Worm (Caenorhabditis elegans) whole organism, young adult: ENCODE measurements around the gene F25D1.3.
A peak's percentile ranks its signal among the peaks of the same experiment; 100 is the strongest.

ENCODE experiments used
- B0035.1 ChIP-seq: sonication (generic microtip); optimal IDR thresholded peaks from 2 replicates; lab custom pipeline; 2016; ENCODE audit warnings: missing genetic modification characterization, mild to moderate bottlenecking, missing compliant biosample characterization, missing genotype, missing genetic modification reagents
- C06A6.2 ChIP-seq: fragments of 200-800 bp; sonication (Bioruptor generic); conservative IDR thresholded peaks from 2 replicates; pipeline ENCODE4 v1.3.6; 2022; ENCODE audit warnings: missing genetic modification characterization, missing compliant biosample characterization
- D2030.7 ChIP-seq: fragments of 200-800 bp; sonication (Bioruptor generic); IDR thresholded peaks from 2 replicates; pipeline ENCODE4 v1.3.6; 2022; ENCODE audit warnings: missing genetic modification reagents, missing genetic modification characterization, missing compliant biosample characterization
- F10E7.11 ChIP-seq: sonication (generic microtip); optimal IDR thresholded peaks from 2 replicates; lab custom pipeline; 2017; ENCODE audit warnings: mild to moderate bottlenecking, missing genetic modification characterization, moderate library complexity, missing compliant biosample characterization
- F49E8.2 ChIP-seq: sonication (generic microtip); optimal IDR thresholded peaks from 3 replicates; lab custom pipeline; 2017; ENCODE audit warnings: missing genetic modification characterization, mild to moderate bottlenecking, missing compliant biosample characterization, antibody characterized with exemption, moderate library complexity; ENCODE audit not compliant: insufficient read depth
- F55B11.4 ChIP-seq: sonication (generic microtip); optimal IDR thresholded peaks from 2 replicates; lab custom pipeline; 2016; ENCODE audit warnings: missing compliant biosample characterization, missing genetic modification characterization, borderline replicate concordance; ENCODE audit not compliant: insufficient read depth
- F57C9.4 ChIP-seq: sonication (generic microtip); optimal IDR thresholded peaks from 2 replicates; lab custom pipeline; 2017; ENCODE audit warnings: mild to moderate bottlenecking, missing genetic modification characterization, missing compliant biosample characterization
- K11D2.4 ChIP-seq: fragments of 200-800 bp; sonication (Bioruptor generic); IDR thresholded peaks from 2 replicates; pipeline ENCODE4 v1.3.6; 2022; ENCODE audit warnings: missing genetic modification reagents, missing genetic modification characterization, missing compliant biosample characterization
- K12H6.12 ChIP-seq: fragments of 200-800 bp; sonication (Bioruptor generic); optimal IDR thresholded peaks from 2 replicates; lab custom pipeline; 2018; ENCODE audit warnings: mild to moderate bottlenecking, missing genetic modification characterization, missing compliant biosample characterization
- Y53G8AR.9 ChIP-seq: fragments of 200-800 bp; sonication (Bioruptor generic); conservative IDR thresholded peaks from 2 replicates; pipeline ENCODE4 v1.3.6; 2022; ENCODE audit warnings: missing genetic modification reagents, missing genetic modification characterization, missing compliant biosample characterization
- ZK185.1 ChIP-seq: sonication (generic microtip); optimal IDR thresholded peaks from 2 replicates; lab custom pipeline; 2016; ENCODE audit warnings: mild to moderate bottlenecking, missing genetic modification characterization, missing compliant biosample characterization; ENCODE audit not compliant: poor library complexity, severe bottlenecking
- athp-1 ChIP-seq: sonication (generic microtip); optimal IDR thresholded peaks from 2 replicates; lab custom pipeline; 2017; ENCODE audit warnings: mild to moderate bottlenecking, missing genetic modification characterization, missing compliant biosample characterization
- ccch-3 ChIP-seq: fragments of 200-800 bp; sonication (Bioruptor generic); optimal IDR thresholded peaks from 2 replicates; lab custom pipeline; 2018; ENCODE audit warnings: mild to moderate bottlenecking, missing genetic modification characterization, missing compliant biosample characterization
- cebp-2 ChIP-seq: fragments of 200-800 bp; sonication (Bioruptor generic); IDR thresholded peaks from 2 replicates; pipeline ENCODE4 v1.3.6; 2022; ENCODE audit warnings: missing genetic modification characterization, missing compliant biosample characterization
- ceh-100 ChIP-seq: fragments of 200-800 bp; sonication (Bioruptor generic); IDR thresholded peaks from 2 replicates; pipeline ENCODE4 v1.3.6; 2022; ENCODE audit warnings: missing genetic modification reagents, missing genetic modification characterization, missing compliant biosample characterization
- ceh-79 ChIP-seq: sonication (generic microtip); optimal IDR thresholded peaks from 2 replicates; lab custom pipeline; 2017; ENCODE audit warnings: mild to moderate bottlenecking, missing genetic modification characterization, missing compliant biosample characterization
- ceh-91 ChIP-seq: fragments of 200-800 bp; sonication (Bioruptor generic); IDR thresholded peaks from 2 replicates; pipeline ENCODE4 v1.3.6; 2022; ENCODE audit warnings: missing genetic modification reagents, missing genetic modification characterization, missing compliant biosample characterization
- dox-1 ChIP-seq: fragments of 200-800 bp; sonication (Bioruptor generic); IDR thresholded peaks from 2 replicates; pipeline ENCODE4 v1.3.6; 2022; ENCODE audit warnings: missing genetic modification reagents, missing genetic modification characterization, missing compliant biosample characterization
- egl-18 ChIP-seq: fragments of 200-800 bp; sonication (Bioruptor generic); IDR thresholded peaks from 2 replicates; pipeline ENCODE4 v1.3.6; 2022; ENCODE audit warnings: missing genetic modification reagents, missing genetic modification characterization, missing compliant biosample characterization
- egl-44 ChIP-seq: fragments of 200-800 bp; sonication (Bioruptor generic); IDR thresholded peaks from 2 replicates; pipeline ENCODE4 v1.3.6; 2022; ENCODE audit warnings: missing genetic modification reagents, missing genetic modification characterization, missing compliant biosample characterization
- egrh-3 ChIP-seq: fragments of 200-800 bp; sonication (Bioruptor generic); IDR thresholded peaks from 2 replicates; pipeline ENCODE4 v1.3.6; 2022; ENCODE audit warnings: missing genetic modification reagents, missing genetic modification characterization, missing compliant biosample characterization
- ets-4 ChIP-seq: fragments of 200-800 bp; sonication (Bioruptor generic); optimal IDR thresholded peaks from 2 replicates; lab custom pipeline; 2018; ENCODE audit warnings: mild to moderate bottlenecking, missing genetic modification characterization, missing compliant biosample characterization
- him-1 ChIP-seq: sonication (generic microtip); optimal IDR thresholded peaks from 2 replicates; lab custom pipeline; 2016; ENCODE audit warnings: missing genotype, missing genetic modification reagents, missing genetic modification characterization, missing compliant biosample characterization
- hlh-12 ChIP-seq: sonication (generic microtip); optimal IDR thresholded peaks from 2 replicates; lab custom pipeline; 2016; ENCODE audit warnings: missing genetic modification characterization, missing compliant biosample characterization
- lin-40 ChIP-seq: sonication (generic microtip); optimal IDR thresholded peaks from 2 replicates; lab custom pipeline; 2016; ENCODE audit warnings: missing genetic modification characterization, mild to moderate bottlenecking, missing compliant biosample characterization, missing genotype, missing genetic modification reagents
- lin-54 ChIP-seq: fragments of 200-800 bp; sonication (Bioruptor generic); optimal IDR thresholded peaks from 2 replicates; lab custom pipeline; 2018; ENCODE audit warnings: mild to moderate bottlenecking, missing genetic modification characterization, missing compliant biosample characterization
- lsy-27 ChIP-seq: sonication (generic microtip); optimal IDR thresholded peaks from 2 replicates; lab custom pipeline; 2017; ENCODE audit warnings: missing genetic modification characterization, mild to moderate bottlenecking, missing compliant biosample characterization, antibody characterized with exemption, missing genotype, borderline replicate concordance; ENCODE audit not compliant: insufficient read depth
- madf-6 ChIP-seq: fragments of 200-800 bp; sonication (Bioruptor generic); IDR thresholded peaks from 2 replicates; pipeline ENCODE4 v1.3.6; 2022; ENCODE audit warnings: missing genetic modification reagents, missing genetic modification characterization, missing compliant biosample characterization
- madf-8 ChIP-seq: fragments of 200-800 bp; sonication (Bioruptor generic); conservative IDR thresholded peaks from 2 replicates; pipeline ENCODE4 v1.3.6; 2022; ENCODE audit warnings: missing genetic modification reagents, missing genetic modification characterization, missing compliant biosample characterization
- mel-28 ChIP-seq: sonication (generic microtip); optimal IDR thresholded peaks from 2 replicates; lab custom pipeline; 2016; ENCODE audit warnings: borderline replicate concordance, mild to moderate bottlenecking, missing genetic modification characterization, missing compliant biosample characterization
- nhr-80 ChIP-seq: sonication (generic microtip); optimal IDR thresholded peaks from 2 replicates; lab custom pipeline; 2016; ENCODE audit warnings: missing genetic modification characterization, missing compliant biosample characterization
- rcor-1 ChIP-seq: fragments of 200-800 bp; sonication (Bioruptor generic); IDR thresholded peaks from 2 replicates; pipeline ENCODE4 v1.3.6; 2022; ENCODE audit warnings: missing genetic modification reagents, missing genetic modification characterization, missing compliant biosample characterization
- rec-8 ChIP-seq, 2 experiments: sonication (generic microtip); optimal IDR thresholded peaks; 2 replicates each; lab custom pipeline; 2016; ENCODE audit warnings: mild to moderate bottlenecking in 2 of 2, missing genetic modification characterization in 2 of 2, missing genetic modification reagents in 2 of 2, missing genotype in 2 of 2, missing biosample characterization in 1 of 2, missing compliant biosample characterization in 1 of 2, moderate library complexity in 1 of 2
- sdz-38 ChIP-seq: sonication (generic microtip); optimal IDR thresholded peaks from 2 replicates; lab custom pipeline; 2016; ENCODE audit warnings: missing genotype, missing genetic modification characterization, missing compliant biosample characterization
- snpc-3.4 ChIP-seq: sonication (generic microtip); optimal IDR thresholded peaks from 2 replicates; lab custom pipeline; 2017; ENCODE audit warnings: missing genetic modification characterization, mild to moderate bottlenecking, missing compliant biosample characterization, antibody characterized with exemption, moderate library complexity, missing genotype, missing genetic modification reagents
- snpc-4 ChIP-seq, 5 experiments: fragments of 150-350 bp in 1 of 5; sonication (generic microtip) in 4 of 5; optimal IDR thresholded peaks; 2 replicates each; lab custom pipeline; 2014 to 2018; ENCODE audit warnings: missing genetic modification characterization in 5 of 5, missing biosample characterization in 3 of 5, antibody characterized with exemption in 2 of 5, mild to moderate bottlenecking in 2 of 5, missing compliant biosample characterization in 2 of 5, missing genotype in 2 of 5, moderate library complexity in 2 of 5, missing genetic modification reagents in 1 of 5
- tlf-1 ChIP-seq: fragments of 200-800 bp; sonication (Bioruptor generic); optimal IDR thresholded peaks from 2 replicates; lab custom pipeline; 2018; ENCODE audit warnings: mild to moderate bottlenecking, missing genetic modification characterization, missing compliant biosample characterization
- zim-3 ChIP-seq: sonication (generic microtip); optimal IDR thresholded peaks from 2 replicates; lab custom pipeline; 2017; ENCODE audit warnings: mild to moderate bottlenecking, missing genetic modification characterization, moderate library complexity, missing compliant biosample characterization
- ztf-18 ChIP-seq: sonication (generic microtip); optimal IDR thresholded peaks from 2 replicates; lab custom pipeline; 2016; ENCODE audit warnings: missing genotype, mild to moderate bottlenecking, missing genetic modification characterization, missing compliant biosample characterization
- ztf-22 ChIP-seq: fragments of 200-800 bp; sonication (Bioruptor generic); optimal IDR thresholded peaks from 2 replicates; lab custom pipeline; 2018; ENCODE audit warnings: mild to moderate bottlenecking, missing genetic modification characterization, moderate library complexity, missing compliant biosample characterization
- ztf-28 ChIP-seq: fragments of 200-800 bp; sonication (Bioruptor generic); IDR thresholded peaks from 2 replicates; pipeline ENCODE4 v1.3.6; 2022; ENCODE audit warnings: missing genetic modification reagents, missing genetic modification characterization, missing compliant biosample characterization
- ztf-3 ChIP-seq: fragments of 200-800 bp; sonication (Bioruptor generic); optimal IDR thresholded peaks from 2 replicates; lab custom pipeline; 2018; ENCODE audit warnings: mild to moderate bottlenecking, missing genetic modification characterization, missing compliant biosample characterization

Gene F25D1.3

DNA sequence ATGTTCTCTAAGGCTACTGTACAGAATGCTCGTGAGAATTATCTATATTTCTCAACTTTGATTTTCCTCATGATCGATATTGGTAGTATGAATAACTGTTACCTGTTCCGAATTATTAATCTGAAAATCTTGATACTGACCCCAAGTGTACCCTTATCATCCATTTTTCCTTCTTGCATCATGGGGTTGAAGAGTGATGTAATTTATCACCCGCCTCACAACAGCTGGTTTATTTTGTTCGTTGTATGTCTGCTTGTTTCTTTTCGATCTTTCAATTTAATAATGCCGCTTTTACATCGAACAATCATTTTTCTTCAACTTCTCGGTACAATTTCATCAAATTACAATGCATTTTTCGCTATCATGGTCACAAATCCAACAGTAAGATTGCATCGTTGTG lies 19.7 kb upstream of the F25D1.3 start, which contains the start of gene C35A5.6 (continued):
- TF ChIP-seq C06A6.2 (GFP tag; lab: Robert Waterston, UW) (no peak), ztf-3 (no peak), dox-1 (GFP tag; lab: Robert Waterston, UW) (no peak)

DNA sequence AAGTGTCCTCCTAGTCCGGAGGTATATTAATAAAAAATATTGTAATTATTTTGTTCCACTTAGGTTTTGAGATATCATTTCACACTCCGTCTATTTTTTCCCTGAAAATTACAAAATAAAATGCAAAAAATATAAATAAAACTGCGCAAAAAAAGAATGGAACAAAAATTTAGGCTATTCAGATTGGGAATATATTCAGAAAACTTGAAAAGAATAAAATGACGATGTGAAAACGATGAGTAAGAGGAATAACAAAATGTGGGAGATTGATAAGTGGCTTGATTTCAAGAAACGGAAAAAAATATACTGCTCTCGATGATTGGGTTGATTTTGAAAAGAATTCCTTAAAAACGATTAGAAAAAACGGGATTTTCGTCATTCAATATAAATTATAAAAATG lies 14.3 kb upstream of the F25D1.3 start, which contains the start of gene dmsr-8:
dmsr-8 (minus strand) TSS at position 101 of the 400 bp plus-strand sequence.
- TF ChIP-seq F55B11.4 (tag; lab: Kevin White, UChicago): no peak
- TF ChIP-seq egl-44: no peak
- TF ChIP-seq snpc-4 (GFP tag; optimal IDR thresholded peaks at IDR 0.05; lab: Kevin White, UChicago): no peak
- TF ChIP-seq snpc-4 (tag; optimal IDR thresholded peaks at IDR 0.05; lab: Kevin White, UChicago): no peak
- no peak for TF ChIP-seq lin-54 (GFP tag; lab: Kevin White, UChicago)
- TF ChIP-seq cebp-2: no peak
- TF ChIP-seq egrh-3: no peak
- TF ChIP-seq ztf-18 (tag; lab: Kevin White, UChicago): no peak
- TF ChIP-seq, all 124 proteins: peak for 0

DNA sequence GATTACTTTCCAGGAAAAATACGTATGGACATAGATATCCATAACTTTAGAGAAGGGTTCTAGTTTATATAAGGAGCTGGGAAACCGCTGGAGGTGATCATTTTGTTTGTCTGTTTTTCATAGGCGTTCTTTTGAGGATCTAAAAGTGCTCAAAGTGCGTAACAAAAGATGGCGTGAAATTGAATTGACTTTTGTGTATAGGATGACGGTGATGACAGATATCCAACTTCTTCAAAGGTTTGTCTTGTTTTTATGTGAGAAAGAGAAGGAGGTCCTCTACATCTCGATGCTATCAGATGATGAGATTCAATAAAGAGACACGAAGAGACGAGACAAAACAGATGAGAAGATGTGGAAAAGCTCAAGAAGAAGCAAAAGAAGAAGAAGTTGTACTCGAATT lies 11.8 kb upstream of the F25D1.3 start:
- no peak for TF ChIP-seq ets-4 (GFP tag; lab: Kevin White, UChicago)
- no peak for TF ChIP-seq ztf-22 (GFP tag; lab: Kevin White, UChicago)
- TF ChIP-seq rcor-1: no peak
- no peak for TF ChIP-seq ccch-3 (GFP tag; lab: Kevin White, UChicago)
- TF ChIP-seq Y53G8AR.9 (GFP tag; lab: Robert Waterston, UW): no peak
- no peak for TF ChIP-seq ztf-18 (tag; lab: Kevin White, UChicago)
- TF ChIP-seq him-1 (tag; lab: Kevin White, UChicago): no peak
- TF ChIP-seq ceh-91 (GFP tag; lab: Robert Waterston, UW): no peak
- TF ChIP-seq F10E7.11 (tag; lab: Kevin White, UChicago): no peak
- no peak for TF ChIP-seq athp-1
- TF ChIP-seq egl-18: no peak
- TF ChIP-seq ztf-28 (GFP tag; lab: Robert Waterston, UW): no peak
- TF ChIP-seq F57C9.4: no peak
- no peak for TF ChIP-seq ZK185.1 (tag; lab: Kevin White, UChicago)
- TF ChIP-seq F49E8.2: no peak
- no peak for TF ChIP-seq B0035.1 (tag; lab: Kevin White, UChicago)
- no peak for TF ChIP-seq zim-3
- no peak for TF ChIP-seq madf-8 (GFP tag; lab: Robert Waterston, UW)
- no peak for TF ChIP-seq lin-54 (GFP tag; lab: Kevin White, UChicago)

DNA sequence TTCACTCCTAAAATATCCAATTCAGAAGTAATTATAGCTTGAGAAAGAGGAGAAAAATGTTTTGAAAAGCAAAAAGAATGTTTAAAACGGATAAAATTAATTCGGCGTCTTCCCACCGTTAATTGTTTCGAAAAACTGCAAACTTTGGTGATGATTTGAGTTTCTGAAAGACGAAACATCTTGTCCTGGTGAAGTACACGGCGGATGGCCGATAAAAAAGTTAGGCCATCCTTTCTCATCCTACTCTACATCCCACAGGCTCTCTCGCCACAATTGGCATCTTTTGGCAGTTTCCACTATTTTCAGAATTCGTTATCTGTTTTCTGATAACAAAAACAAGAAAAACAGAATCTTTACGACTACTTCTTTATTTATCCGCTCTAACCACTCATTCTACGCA lies 2.6 kb upstream of the F25D1.3 start, which contains the start of the genes C35A5.8 and hda-11:
C35A5.8 (minus strand) TSS at position 7 of the 400 bp plus-strand sequence.
hda-11 (plus strand) TSS at position 283 of the 400 bp plus-strand sequence.
- TF ChIP-seq ceh-79 (tag; lab: Kevin White, UChicago) (peak; percentile 60), lsy-27 (tag; lab: Kevin White, UChicago) (no peak), madf-6 (peak; percentile 67), K11D2.4 (GFP tag; lab: Robert Waterston, UW) (peak; percentile 73), lin-40 (tag; lab: Kevin White, UChicago) (peak; percentile 57), hlh-12 (no peak), Y53G8AR.9 (GFP tag; lab: Robert Waterston, UW) (0 out of 2 replicates have a peak, but pooled peaks have one; percentile 14), nhr-80 (tag; lab: Kevin White, UChicago) (peak; percentile 36), ztf-18 (tag; lab: Kevin White, UChicago) (peak; percentile 59), tlf-1 (GFP tag; lab: Kevin White, UChicago) (peak; percentile 10), D2030.7 (GFP tag; lab: Robert Waterston, UW) (peak; percentile 67), F10E7.11 (tag; lab: Kevin White, UChicago) (no peak), C06A6.2 (GFP tag; lab: Robert Waterston, UW) (no peak), B0035.1 (tag; lab: Kevin White, UChicago) (no peak), snpc-3.4 (tag; lab: Kevin White, UChicago) (no peak), rec-8 (tag; optimal IDR thresholded peaks at IDR 0.05; lab: Kevin White, UChicago) (peak; percentile 52 to 60), sdz-38 (tag; lab: Kevin White, UChicago) (peak; percentile 23), ccch-3 (GFP tag; lab: Kevin White, UChicago) (peak; percentile 43), lin-54 (GFP tag; lab: Kevin White, UChicago) (peak; percentile 42), K12H6.12 (tag; lab: Kevin White, UChicago) (peak; percentile 38), ceh-100 (peak; percentile 61), mel-28 (no peak), ztf-28 (GFP tag; lab: Robert Waterston, UW) (no peak), egl-44 (no peak)
